Fruit fly (Drosophila melanogaster) whole organism, adult: ENCODE data around the gene pod1.

ENCODE experiments used
- CG33017 ChIP-seq: fragments of 200-800 bp; sonication (Bioruptor generic); optimal IDR thresholded peaks from 2 replicates; lab custom pipeline; 2018; ENCODE audit warnings: missing biosample characterization, mild to moderate bottlenecking, missing genetic modification characterization, moderate library complexity
- Mnt ChIP-seq: fragments of 200-800 bp; sonication (Bioruptor generic); optimal IDR thresholded peaks from 2 replicates; lab custom pipeline; 2016; ENCODE audit warnings: missing biosample characterization, mild to moderate bottlenecking, missing genetic modification characterization
- bab1 ChIP-seq: fragments of 200-800 bp; sonication (Bioruptor generic); optimal IDR thresholded peaks from 3 replicates; lab custom pipeline; 2019; ENCODE audit warnings: missing biosample characterization, mild to moderate bottlenecking, missing genetic modification characterization, moderate library complexity
- kay ChIP-seq: fragments of 200-800 bp; sonication (Bioruptor generic); peaks from one replicate; lab custom pipeline; 2016; ENCODE audit warnings: missing biosample characterization, missing genetic modification characterization, borderline replicate concordance
- ovo ChIP-seq: fragments of 200-800 bp; sonication (Bioruptor generic); optimal IDR thresholded peaks from 2 replicates; lab custom pipeline; 2016; ENCODE audit warnings: missing biosample characterization, missing genetic modification characterization
- toe ChIP-seq: fragments of 200-800 bp; sonication (Bioruptor generic); optimal IDR thresholded peaks from 2 replicates; lab custom pipeline; 2016; ENCODE audit warnings: missing biosample characterization, missing genetic modification characterization

DNA sequence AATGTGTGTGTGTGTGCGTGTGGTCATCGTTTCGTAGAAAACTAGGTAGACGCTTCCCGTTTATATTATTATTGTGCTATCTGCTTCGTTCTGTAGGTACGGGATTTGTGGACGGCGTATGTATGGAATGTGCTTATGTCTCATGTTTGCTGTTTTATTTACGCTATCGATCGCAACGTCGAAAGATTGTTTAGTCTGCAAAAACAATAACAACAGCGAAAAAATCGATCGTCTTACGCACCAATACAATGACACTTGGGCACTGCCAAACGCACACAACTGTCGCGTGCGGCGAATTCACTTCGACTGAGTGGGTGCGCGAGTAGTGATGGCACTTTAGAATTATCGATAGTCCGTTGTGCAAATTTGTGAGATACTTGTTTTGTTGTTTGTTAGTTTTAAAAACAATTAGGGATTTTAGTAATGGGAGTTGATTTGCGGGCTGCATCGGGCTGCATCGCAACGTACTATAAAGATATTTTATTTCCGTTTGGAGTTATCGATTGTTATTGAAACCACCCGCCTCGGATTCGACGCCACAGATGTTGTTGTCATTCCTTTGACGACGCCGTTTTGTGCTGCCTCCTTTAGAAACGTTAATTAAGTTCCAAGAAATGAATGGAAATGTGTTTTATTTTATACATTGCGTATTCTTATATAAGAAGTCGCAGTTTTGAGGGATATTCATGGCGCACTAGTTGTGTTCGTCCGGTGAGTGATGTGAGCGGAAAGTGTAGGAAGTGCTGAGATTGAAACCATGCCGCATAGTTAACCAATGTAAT is 44.1 kb upstream of the pod1 start:
- TF ChIP-seq bab1 (GFP tag; lab: Kevin White, UChicago) (peak; percentile 18), CG33017 (tag; lab: Kevin White, UChicago) (no peak), kay (no peak), toe (GFP tag; lab: Kevin White, UChicago) (no peak), Mnt (GFP tag; lab: Kevin White, UChicago) (no peak), ovo (GFP tag; lab: Kevin White, UChicago) (no peak)
